Fruit fly (Drosophila melanogaster) whole organism, embryonic: Measurements from ENCODE around the gene CG17127.

Experiments used
- Awh ChIP-seq: fragments of 200-800 bp; sonication (Bioruptor generic); IDR thresholded peaks from 2 replicates; pipeline ENCODE4, ENCODE4 v1.3.6; 2022; ENCODE audit warnings: missing biosample characterization, missing genetic modification characterization
- Bgb ChIP-seq: fragments of 200-800 bp; sonication (Bioruptor generic); IDR thresholded peaks from 2 replicates; pipeline ENCODE4 v1.3.6; 2022; ENCODE audit warnings: missing biosample characterization, missing genetic modification characterization; ENCODE audit not compliant: partially characterized antibody
- CG10543 ChIP-seq: fragments of 200-800 bp; sonication (Bioruptor generic); optimal IDR thresholded peaks from 3 replicates; lab custom pipeline; 2017; ENCODE audit warnings: missing biosample characterization, mild to moderate bottlenecking, missing genetic modification characterization, moderate library complexity
- CG10959 ChIP-seq: fragments of 200-800 bp; sonication (Bioruptor generic); IDR thresholded peaks from 2 replicates; pipeline ENCODE4 v1.3.6; 2022; ENCODE audit warnings: missing biosample characterization, missing genetic modification characterization
- CG11247 ChIP-seq: fragments of 200-800 bp; sonication (Bioruptor generic); IDR thresholded peaks from 2 replicates; pipeline ENCODE4 v1.3.6; 2022; ENCODE audit warnings: missing biosample characterization, missing genetic modification characterization
- CG11560 ChIP-seq: fragments of 200-800 bp; sonication (Bioruptor generic); IDR thresholded peaks from 3 replicates; pipeline ENCODE4 v1.3.6; 2022; ENCODE audit warnings: missing biosample characterization, missing genetic modification characterization
- CG11695 ChIP-seq: fragments of 200-800 bp; sonication (Bioruptor generic); IDR thresholded peaks from 3 replicates; pipeline ENCODE4 v1.3.6; 2022; ENCODE audit warnings: missing biosample characterization, missing genetic modification characterization
- CG11696 ChIP-seq: fragments of 200-800 bp; sonication (Bioruptor generic); IDR thresholded peaks from 2 replicates; pipeline ENCODE4 v1.3.6; 2022; ENCODE audit warnings: missing biosample characterization, missing genetic modification characterization
- CG1233 ChIP-seq: fragments of 200-800 bp; sonication (Bioruptor generic); optimal IDR thresholded peaks from 4 replicates; lab custom pipeline; 2018; ENCODE audit warnings: missing biosample characterization, mild to moderate bottlenecking, missing genetic modification characterization
- CG12391 ChIP-seq: fragments of 200-800 bp; sonication (Bioruptor generic); optimal IDR thresholded peaks from 3 replicates; lab custom pipeline; 2018; ENCODE audit warnings: missing biosample characterization, mild to moderate bottlenecking, missing genetic modification characterization, moderate library complexity
- CG12942 ChIP-seq: fragments of 200-800 bp; sonication (Bioruptor generic); optimal IDR thresholded peaks from 3 replicates; lab custom pipeline; 2016; ENCODE audit warnings: missing biosample characterization, missing genetic modification characterization
- CG13296 ChIP-seq: fragments of 200-800 bp; sonication (Bioruptor generic); optimal IDR thresholded peaks from 3 replicates; lab custom pipeline; 2018; ENCODE audit warnings: missing biosample characterization, mild to moderate bottlenecking, missing genetic modification characterization
- CG16815 ChIP-seq: fragments of 200-800 bp; sonication (Bioruptor generic); optimal IDR thresholded peaks from 3 replicates; lab custom pipeline; 2017; ENCODE audit warnings: missing biosample characterization, mild to moderate bottlenecking, missing genetic modification characterization
- CG17186 ChIP-seq: fragments of 200-800 bp; sonication (Bioruptor generic); optimal IDR thresholded peaks from 3 replicates; lab custom pipeline; 2017; ENCODE audit warnings: missing biosample characterization, missing genetic modification reagents, missing genetic modification characterization
- CG18262 ChIP-seq: fragments of 200-800 bp; optimal IDR thresholded peaks from 3 replicates; lab custom pipeline; 2019; ENCODE audit warnings: missing biosample characterization, mild to moderate bottlenecking, missing genetic modification characterization, moderate library complexity
- CG18764 ChIP-seq: fragments of 200-800 bp; sonication (Bioruptor generic); optimal IDR thresholded peaks from 3 replicates; lab custom pipeline; 2016; ENCODE audit warnings: missing biosample characterization, missing genetic modification characterization
- CG2129 ChIP-seq: fragments of 200-800 bp; sonication (Bioruptor generic); IDR thresholded peaks from 2 replicates; pipeline ENCODE4 v1.3.6; 2022; ENCODE audit warnings: missing biosample characterization, missing genetic modification characterization; ENCODE audit not compliant: partially characterized antibody
- CG2678 ChIP-seq: fragments of 200-800 bp; sonication (Bioruptor generic); optimal IDR thresholded peaks from 3 replicates; lab custom pipeline; 2019; ENCODE audit warnings: missing biosample characterization, mild to moderate bottlenecking, missing genetic modification characterization, moderate library complexity
- CG2889 ChIP-seq: fragments of 200-800 bp; sonication (Bioruptor generic); IDR thresholded peaks from 3 replicates; pipeline ENCODE4 v1.3.6; 2022; ENCODE audit warnings: missing biosample characterization, missing genetic modification characterization
- CG3163 ChIP-seq: fragments of 200-800 bp; sonication (Bioruptor generic); optimal IDR thresholded peaks from 3 replicates; lab custom pipeline; 2016; ENCODE audit warnings: missing biosample characterization, missing genetic modification characterization
- CG33557 ChIP-seq: fragments of 200-800 bp; sonication (Bioruptor generic); optimal IDR thresholded peaks from 2 replicates; lab custom pipeline; 2019; ENCODE audit warnings: missing biosample characterization, mild to moderate bottlenecking, missing genetic modification characterization, moderate library complexity
- CG43689 ChIP-seq: fragments of 200-800 bp; sonication (Bioruptor generic); IDR thresholded peaks from 2 replicates; pipeline ENCODE4 v1.3.6; 2022; ENCODE audit warnings: missing biosample characterization, missing genetic modification characterization
- CG5180 ChIP-seq: fragments of 200-800 bp; sonication (Bioruptor generic); optimal IDR thresholded peaks from 3 replicates; lab custom pipeline; 2017; ENCODE audit warnings: missing biosample characterization, missing genetic modification characterization, mild to moderate bottlenecking, moderate library complexity, missing genetic modification reagents
- CG6175 ChIP-seq: fragments of 200-800 bp; sonication (Bioruptor generic); IDR thresholded peaks from 3 replicates; pipeline ENCODE4 v1.3.6; 2022; ENCODE audit warnings: missing biosample characterization, missing genetic modification characterization
- CG6654 ChIP-seq: fragments of 200-800 bp; sonication (Bioruptor generic); optimal IDR thresholded peaks from 2 replicates; lab custom pipeline; 2017; ENCODE audit warnings: missing biosample characterization, mild to moderate bottlenecking, missing genetic modification characterization
- CG6791 ChIP-seq: fragments of 200-800 bp; sonication (Bioruptor generic); IDR thresholded peaks from 3 replicates; pipeline ENCODE4 v1.3.6; 2022; ENCODE audit warnings: missing biosample characterization, missing genetic modification characterization; ENCODE audit not compliant: partially characterized antibody
- CG7271 ChIP-seq: fragments of 200-800 bp; sonication (Bioruptor generic); optimal IDR thresholded peaks from 2 replicates; lab custom pipeline; 2018; ENCODE audit warnings: missing biosample characterization, mild to moderate bottlenecking, missing genetic modification characterization, moderate library complexity
- CG7556 ChIP-seq: fragments of 200-800 bp; sonication (Bioruptor generic); optimal IDR thresholded peaks from 2 replicates; lab custom pipeline; 2017; ENCODE audit warnings: missing biosample characterization, mild to moderate bottlenecking, missing genetic modification characterization
- CoRest ChIP-seq: fragments of 200-800 bp; sonication (Bioruptor generic); optimal IDR thresholded peaks from 3 replicates; lab custom pipeline; 2018; ENCODE audit warnings: missing biosample characterization, mild to moderate bottlenecking, missing genetic modification characterization, moderate library complexity
- E2f1 ChIP-seq: fragments of 200-800 bp; sonication (Bioruptor generic); IDR thresholded peaks from 2 replicates; pipeline ENCODE4 v1.3.6; 2022; ENCODE audit warnings: missing biosample characterization, missing genetic modification characterization
- Ets97D ChIP-seq: fragments of 200-800 bp; sonication (Bioruptor generic); optimal IDR thresholded peaks from 3 replicates; lab custom pipeline; 2016; ENCODE audit warnings: missing biosample characterization, missing genetic modification characterization
- Fer3 ChIP-seq: fragments of 200-800 bp; sonication (Bioruptor generic); optimal IDR thresholded peaks from 2 replicates; lab custom pipeline; 2018; ENCODE audit warnings: missing biosample characterization, mild to moderate bottlenecking, missing genetic modification characterization, moderate library complexity
- HLH3B ChIP-seq: fragments of 200-800 bp; sonication (Bioruptor generic); IDR thresholded peaks from 2 replicates; pipeline ENCODE4 v1.3.6; 2022; ENCODE audit warnings: missing biosample characterization, missing genetic modification characterization
- Hsf ChIP-seq: fragments of 200-800 bp; sonication (Bioruptor generic); optimal IDR thresholded peaks from 3 replicates; lab custom pipeline; 2016; ENCODE audit warnings: missing biosample characterization, missing genetic modification characterization
- NfI ChIP-seq: fragments of 200-800 bp; sonication (Bioruptor generic); optimal IDR thresholded peaks from 3 replicates; lab custom pipeline; 2018; ENCODE audit warnings: missing biosample characterization, mild to moderate bottlenecking, missing genetic modification characterization, moderate library complexity
- Poxn ChIP-seq: fragments of 200-800 bp; sonication (Bioruptor generic); IDR thresholded peaks from 2 replicates; pipeline ENCODE4 v1.3.6; 2022; ENCODE audit warnings: missing biosample characterization, missing genetic modification characterization
- TFAM ChIP-seq: fragments of 200-800 bp; sonication (Bioruptor generic); optimal IDR thresholded peaks from 2 replicates; lab custom pipeline; 2017; ENCODE audit warnings: missing biosample characterization, missing genetic modification characterization, inconsistent platforms
- Vsx1 ChIP-seq: fragments of 200-800 bp; sonication (Bioruptor generic); optimal IDR thresholded peaks from 2 replicates; lab custom pipeline; 2017; ENCODE audit warnings: missing biosample characterization, mild to moderate bottlenecking, missing genetic modification characterization, missing genetic modification reagents
- al ChIP-seq: fragments of 200-800 bp; sonication (Bioruptor generic); IDR thresholded peaks from 2 replicates; pipeline ENCODE4 v1.3.6; 2022; ENCODE audit warnings: missing biosample characterization, missing genetic modification characterization
- caup ChIP-seq: fragments of 200-800 bp; sonication (Bioruptor generic); optimal IDR thresholded peaks from 3 replicates; lab custom pipeline; 2017; ENCODE audit warnings: missing biosample characterization, mild to moderate bottlenecking, missing genetic modification characterization, moderate library complexity; ENCODE audit not compliant: severe bottlenecking
- dpn ChIP-seq, 2 experiments: fragments of 200-800 bp; sonication (Bioruptor generic); optimal IDR thresholded peaks; 3 replicates each; lab custom pipeline; 2016; ENCODE audit warnings: missing biosample characterization in 2 of 2, missing genetic modification characterization in 2 of 2
- insv ChIP-seq, 2 experiments: fragments of 200-800 bp; sonication (Bioruptor generic); optimal IDR thresholded peaks; 3 replicates each; lab custom pipeline; 2016 to 2018; ENCODE audit warnings: missing biosample characterization in 2 of 2, missing genetic modification characterization in 2 of 2
- klu ChIP-seq: fragments of 200-800 bp; sonication (Bioruptor generic); IDR thresholded peaks from 2 replicates; pipeline ENCODE4 v1.3.6; 2022; ENCODE audit warnings: missing biosample characterization, missing genetic modification characterization
- nmo ChIP-seq: fragments of 200-800 bp; sonication (Bioruptor generic); optimal IDR thresholded peaks from 2 replicates; lab custom pipeline; 2018; ENCODE audit warnings: missing biosample characterization, mild to moderate bottlenecking, missing genetic modification characterization, moderate library complexity
- otp ChIP-seq: fragments of 200-800 bp; sonication (Bioruptor generic); IDR thresholded peaks from 3 replicates; pipeline ENCODE4, ENCODE4 v1.3.6; 2022; ENCODE audit warnings: missing biosample characterization, missing genetic modification characterization
- repo ChIP-seq: fragments of 200-800 bp; sonication (Bioruptor generic); optimal IDR thresholded peaks from 2 replicates; lab custom pipeline; 2016; ENCODE audit warnings: missing biosample characterization, missing genetic modification characterization
- run ChIP-seq: fragments of 200-800 bp; sonication (Bioruptor generic); optimal IDR thresholded peaks from 3 replicates; lab custom pipeline; 2018; ENCODE audit warnings: missing biosample characterization, mild to moderate bottlenecking, missing genetic modification characterization
- seq ChIP-seq: fragments of 200-800 bp; sonication (Bioruptor generic); IDR thresholded peaks from 2 replicates; pipeline ENCODE4 v1.3.6; 2022; ENCODE audit warnings: missing biosample characterization, missing genetic modification characterization
- sim ChIP-seq: fragments of 200-800 bp; sonication (Bioruptor generic); IDR thresholded peaks from 2 replicates; pipeline ENCODE4 v1.3.6; 2022; ENCODE audit warnings: missing biosample characterization, missing genetic modification characterization
- slbo ChIP-seq: fragments of 200-800 bp; sonication (Bioruptor generic); IDR thresholded peaks from 2 replicates; pipeline ENCODE4 v1.3.6; 2022; ENCODE audit warnings: missing biosample characterization, missing genetic modification characterization
- sqz ChIP-seq: fragments of 200-800 bp; sonication (Bioruptor generic); optimal IDR thresholded peaks from 3 replicates; lab custom pipeline; 2018; ENCODE audit warnings: missing biosample characterization, mild to moderate bottlenecking, missing genetic modification characterization

Gene CG17127

DNA sequence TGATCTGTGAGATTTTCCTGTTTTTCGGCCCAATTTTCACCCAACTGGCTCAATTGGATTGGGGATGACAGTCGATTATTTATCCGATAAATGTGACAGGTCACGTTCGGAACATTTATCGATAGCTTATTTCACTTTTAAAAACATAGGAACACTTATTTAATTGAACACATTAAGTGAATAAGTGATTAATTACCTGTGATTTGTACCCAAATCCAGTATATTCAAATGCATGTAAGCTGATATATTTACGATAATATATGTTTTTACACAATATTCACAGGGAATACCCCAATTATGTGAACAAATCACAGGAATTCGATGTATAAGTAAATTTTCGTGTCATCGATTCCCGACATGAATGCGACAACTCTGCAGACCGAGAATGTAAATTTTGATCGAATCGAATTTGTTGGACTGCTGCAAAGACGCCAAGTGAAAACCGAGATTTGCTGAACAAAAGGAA lies 38.3 kb upstream of the CG17127 start, which contains the start of the genes EMC3 and Dpy-30L1 (continued):
- TF ChIP-seq CG5180 (GFP tag; lab: Kevin White, UChicago) (no peak), CG10543 (GFP tag; lab: Kevin White, UChicago) (no peak), Ets97D (GFP tag; lab: Kevin White, UChicago) (peak; percentile 57), CG43689 (no peak), CoRest (peak; percentile 74), CG3163 (peak; percentile 12), al (GFP tag; lab: Robert Waterston, UW) (peak; percentile 54; the same call in 1 of the 2 replicates), CG6175 (GFP tag; lab: Robert Waterston, UW) (no peak), CG6791 (GFP tag; lab: Robert Waterston, UW) (peak; percentile 42; the same call in 1 of the 3 replicates), Awh (GFP tag; lab: Robert Waterston, UW) (no peak), CG11560 (tag; lab: Robert Waterston, UW) (peak; percentile 73), CG1233 (GFP tag; lab: Kevin White, UChicago) (no peak), CG2889 (no peak), CG2678 (tag; lab: Kevin White, UChicago) (no peak), CG10959 (GFP tag; lab: Robert Waterston, UW) (no peak), E2f1 (GFP tag; lab: Robert Waterston, UW) (no peak), repo (GFP tag; lab: Kevin White, UChicago) (no peak), dpn (GFP tag; optimal IDR thresholded peaks at IDR 0.05; lab: Kevin White, UChicago) (peak; percentile 50 to 63), CG11696 (GFP tag; lab: Robert Waterston, UW) (no peak), CG6654 (GFP tag; lab: Kevin White, UChicago) (no peak), otp (no peak), CG18764 (GFP tag; lab: Kevin White, UChicago) (peak; percentile 18), HLH3B (GFP tag; lab: Robert Waterston, UW) (no peak), seq (no peak), CG11695 (GFP tag; lab: Robert Waterston, UW) (no peak), run (tag; lab: Kevin White, UChicago) (no peak), CG33557 (GFP tag; lab: Kevin White, UChicago) (no peak), nmo (GFP tag; lab: Kevin White, UChicago) (peak; percentile 74), CG16815 (no peak), CG13296 (GFP tag; lab: Kevin White, UChicago) (no peak), CG17186 (GFP tag; lab: Kevin White, UChicago) (peak; percentile 77), caup (GFP tag; lab: Kevin White, UChicago) (peak; percentile 10), sqz (GFP tag; lab: Kevin White, UChicago) (no peak), CG12942 (GFP tag; lab: Kevin White, UChicago) (peak; percentile 32), Fer3 (peak; percentile 44), Poxn (GFP tag; lab: Robert Waterston, UW) (no peak), insv (GFP tag; optimal IDR thresholded peaks at IDR 0.05; lab: Kevin White, UChicago) (peak in 1 of 2 experiments; percentile 86), CG12391 (tag; lab: Kevin White, UChicago) (peak; percentile 78), Vsx1 (GFP tag; lab: Kevin White, UChicago) (no peak), CG11247 (0 out of 2 replicates have a peak, but pooled peaks have one; percentile 16), sim (no peak), Bgb (GFP tag; lab: Robert Waterston, UW) (peak; percentile 75), CG2129 (peak; percentile 82), klu (GFP tag; lab: Robert Waterston, UW) (peak; percentile 12; the same call in 1 of the 2 replicates), CG7556 (peak; percentile 34), Hsf (GFP tag; lab: Kevin White, UChicago) (peak; percentile 67), TFAM (no peak), NfI (GFP tag; lab: Kevin White, UChicago) (peak; percentile 33), CG18262 (tag; lab: Kevin White, UChicago) (peak; percentile 66), slbo (GFP tag; lab: Robert Waterston, UW) (peak; percentile 60), CG7271 (no peak)
